Worm (Caenorhabditis elegans): Measurements from ENCODE around the gene srxa-9.

The srxa-9 gene

ce11 chrX:15773262-15773908 is 26.6 kb downstream of the srxa-9 start, which contains the start of gene Y7A5A.13 (continued):
- no peak for TF ChIP-seq ztf-3 (GFP tag; optimal IDR thresholded peaks at IDR 0.05)
- TF ChIP-seq lin-54 (GFP tag; optimal IDR thresholded peaks at IDR 0.05): no peak
- no peak for TF ChIP-seq F33H1.4 (GFP tag; IDR thresholded peaks at IDR 0.05)
- peak; percentile 83 for TF ChIP-seq D2030.7 (GFP tag; IDR thresholded peaks at IDR 0.05)
- TF ChIP-seq let-607 (tag; optimal IDR thresholded peaks at IDR 0.05): peak in 1 of 2 experiments; percentile 52
- no peak for TF ChIP-seq nfya-2 (GFP tag; IDR thresholded peaks at IDR 0.05)
- TF ChIP-seq Y79H2A.3 (GFP tag; conservative IDR thresholded peaks at IDR 0.05): 0 out of 2 replicates have a peak, but pooled peaks have one; percentile 11

ce11 chrX:15779503-15779902 is 32.7 kb downstream of the srxa-9 start:
- TF ChIP-seq Y79H2A.3 (GFP tag; conservative IDR thresholded peaks at IDR 0.05): no peak
- no peak for TF ChIP-seq ceh-79 (tag; optimal IDR thresholded peaks at IDR 0.05)
- TF ChIP-seq cebp-1 (GFP tag; IDR thresholded peaks at IDR 0.05): no peak
- peak; percentile 37 for TF ChIP-seq cebp-1 (tag; optimal IDR thresholded peaks at IDR 0.05)
- TF ChIP-seq snpc-4 (GFP tag; optimal IDR thresholded peaks at IDR 0.05): no peak
- TF ChIP-seq snpc-4 (tag; optimal IDR thresholded peaks at IDR 0.05): peak in 1 of 4 experiments; percentile 18
- no peak for TF ChIP-seq xnd-1 (tag; optimal IDR thresholded peaks at IDR 0.05)
- TF ChIP-seq T26A5.8 (tag; optimal IDR thresholded peaks at IDR 0.05): no peak
- no peak for TF ChIP-seq repo-1 (tag; optimal IDR thresholded peaks at IDR 0.05)
- no peak for TF ChIP-seq efl-1 (GFP tag; optimal IDR thresholded peaks at IDR 0.05)
- no peak for TF ChIP-seq hmg-20 (GFP tag; IDR thresholded peaks at IDR 0.05)
- peak; percentile 27 for TF ChIP-seq chd-7 (tag; optimal IDR thresholded peaks at IDR 0.05)
- peak; percentile 66 for TF ChIP-seq F23B12.7 (tag; optimal IDR thresholded peaks at IDR 0.05; ENCODE audit: insufficient read depth)
- TF ChIP-seq nfyb-1 (GFP tag; IDR thresholded peaks at IDR 0.05): peak; percentile 48; the same call in 1 of the 2 replicates
- no peak for TF ChIP-seq rpc-1 (optimal IDR thresholded peaks at IDR 0.05)
- no peak for TF ChIP-seq rpc-1 (tag; optimal IDR thresholded peaks at IDR 0.05)
- TF ChIP-seq B0336.3 (GFP tag; IDR thresholded peaks at IDR 0.05): 0 out of 2 replicates have a peak, but pooled peaks have one; percentile 18
- peak; percentile 97 to 98 for TF ChIP-seq let-607 (tag; optimal IDR thresholded peaks at IDR 0.05)
- TF ChIP-seq dox-1 (GFP tag; IDR thresholded peaks at IDR 0.05): peak; percentile 50; the same call in 1 of the 2 replicates
- TF ChIP-seq ztf-26 (tag; optimal IDR thresholded peaks at IDR 0.05): no peak
- no peak for TF ChIP-seq F55B11.4 (tag; optimal IDR thresholded peaks at IDR 0.05; ENCODE audit: borderline replicate concordance, insufficient read depth)
- no peak for TF ChIP-seq lsy-27 (tag; optimal IDR thresholded peaks at IDR 0.05; ENCODE audit: borderline replicate concordance, insufficient read depth)
- TF ChIP-seq athp-1 (tag; optimal IDR thresholded peaks at IDR 0.05): no peak
- no peak for TF ChIP-seq ztf-3 (GFP tag; optimal IDR thresholded peaks at IDR 0.05)
- no peak for TF ChIP-seq lir-1 (GFP tag; conservative IDR thresholded peaks at IDR 0.05)
- no peak for TF ChIP-seq ztf-18 (tag; optimal IDR thresholded peaks at IDR 0.05)
- no peak for TF ChIP-seq zfh-2 (GFP tag; conservative IDR thresholded peaks at IDR 0.05)
- TF ChIP-seq lag-1 (GFP tag; IDR thresholded peaks at IDR 0.05): no peak
- peak; percentile 20 for TF ChIP-seq attf-5 (GFP tag; optimal IDR thresholded peaks at IDR 0.05)
- no peak for TF ChIP-seq F39B2.1 (GFP tag; IDR thresholded peaks at IDR 0.05)
- TF ChIP-seq snpc-1.3 (tag; optimal IDR thresholded peaks at IDR 0.05; ENCODE audit: insufficient read depth): no peak
- no peak for TF ChIP-seq egrh-3 (GFP tag; IDR thresholded peaks at IDR 0.05)
- no peak for TF ChIP-seq atf-7 (tag; optimal IDR thresholded peaks at IDR 0.05)
- no peak for TF ChIP-seq tlf-1 (GFP tag; optimal IDR thresholded peaks at IDR 0.05)
- TF ChIP-seq lin-40 (tag; optimal IDR thresholded peaks at IDR 0.05): peak; percentile 24
- TF ChIP-seq Y53G8AR.9 (GFP tag; conservative IDR thresholded peaks at IDR 0.05): no peak
- no peak for TF ChIP-seq K12H6.12 (tag; optimal IDR thresholded peaks at IDR 0.05)
- no peak for TF ChIP-seq pha-4 (tag; optimal IDR thresholded peaks at IDR 0.05)
- TF ChIP-seq ama-1 (optimal IDR thresholded peaks at IDR 0.05): no peak
- TF ChIP-seq ama-1 (GFP tag; optimal IDR thresholded peaks at IDR 0.05): no peak
- no peak for TF ChIP-seq ceh-58 (GFP tag; IDR thresholded peaks at IDR 0.05)
- TF ChIP-seq lsl-1 (GFP tag; optimal IDR thresholded peaks at IDR 0.05): no peak
- no peak for TF ChIP-seq fkh-3 (tag; optimal IDR thresholded peaks at IDR 0.05)

Measured in whole organism, young adult.